Fruit fly (Drosophila melanogaster) whole organism, embryonic: ENCODE results near the gene Atg18b.

Source experiments
- Aef1 ChIP-seq: fragments of 200-800 bp; sonication (Bioruptor generic); IDR thresholded peaks from 3 replicates; pipeline ENCODE4 v1.3.6; 2022; ENCODE audit warnings: missing biosample characterization, missing genetic modification characterization
- Antp ChIP-seq: fragments of 200-800 bp; sonication (Bioruptor generic); optimal IDR thresholded peaks from 3 replicates; lab custom pipeline; 2016; ENCODE audit warnings: missing biosample characterization, missing genetic modification characterization
- CG11398 ChIP-seq: fragments of 200-800 bp; sonication (Bioruptor generic); optimal IDR thresholded peaks from 2 replicates; lab custom pipeline; 2016; ENCODE audit warnings: missing biosample characterization, missing genetic modification characterization
- CG11504 ChIP-seq: fragments of 200-800 bp; sonication (Bioruptor generic); optimal IDR thresholded peaks from 3 replicates; lab custom pipeline; 2019; ENCODE audit warnings: missing biosample characterization, mild to moderate bottlenecking, missing genetic modification characterization, moderate library complexity
- CG11696 ChIP-seq: fragments of 200-800 bp; sonication (Bioruptor generic); IDR thresholded peaks from 2 replicates; pipeline ENCODE4 v1.3.6; 2022; ENCODE audit warnings: missing biosample characterization, missing genetic modification characterization
- CG12104 ChIP-seq: fragments of 200-800 bp; sonication (Bioruptor generic); optimal IDR thresholded peaks from 3 replicates; lab custom pipeline; 2016; ENCODE audit warnings: missing biosample characterization, missing genetic modification characterization
- CG12219 ChIP-seq: fragments of 200-800 bp; sonication (Bioruptor generic); optimal IDR thresholded peaks from 3 replicates; lab custom pipeline; 2018; ENCODE audit warnings: missing biosample characterization, mild to moderate bottlenecking, missing genetic modification characterization
- CG14014 ChIP-seq: fragments of 200-800 bp; sonication (Bioruptor generic); IDR thresholded peaks from 2 replicates; pipeline ENCODE4 v1.3.6; 2022; ENCODE audit warnings: missing biosample characterization, missing genetic modification characterization
- CG15269 ChIP-seq: fragments of 200-800 bp; sonication (Bioruptor generic); optimal IDR thresholded peaks from 2 replicates; lab custom pipeline; 2018; ENCODE audit warnings: missing biosample characterization, mild to moderate bottlenecking, missing genetic modification characterization, moderate library complexity
- CG17385 ChIP-seq: fragments of 200-800 bp; sonication (Bioruptor generic); optimal IDR thresholded peaks from 3 replicates; lab custom pipeline; 2018; ENCODE audit warnings: missing biosample characterization, mild to moderate bottlenecking, missing genetic modification characterization
- CG17568 ChIP-seq: fragments of 200-800 bp; sonication (Bioruptor generic); optimal IDR thresholded peaks from 2 replicates; lab custom pipeline; 2018; ENCODE audit warnings: missing biosample characterization, mild to moderate bottlenecking, missing genetic modification characterization, moderate library complexity
- CG17802 ChIP-seq: fragments of 200-800 bp; sonication (Bioruptor generic); optimal IDR thresholded peaks from 2 replicates; lab custom pipeline; 2018; ENCODE audit warnings: missing biosample characterization, mild to moderate bottlenecking, missing genetic modification characterization, moderate library complexity
- CG17912 ChIP-seq: fragments of 200-800 bp; sonication (Bioruptor generic); optimal IDR thresholded peaks from 2 replicates; lab custom pipeline; 2018; ENCODE audit warnings: missing biosample characterization, mild to moderate bottlenecking, missing genetic modification characterization
- CG2129 ChIP-seq: fragments of 200-800 bp; sonication (Bioruptor generic); IDR thresholded peaks from 2 replicates; pipeline ENCODE4 v1.3.6; 2022; ENCODE audit warnings: missing biosample characterization, missing genetic modification characterization; ENCODE audit not compliant: partially characterized antibody
- CG2889 ChIP-seq: fragments of 200-800 bp; sonication (Bioruptor generic); IDR thresholded peaks from 3 replicates; pipeline ENCODE4 v1.3.6; 2022; ENCODE audit warnings: missing biosample characterization, missing genetic modification characterization
- CG31224 ChIP-seq: fragments of 200-800 bp; sonication (Bioruptor generic); IDR thresholded peaks from 2 replicates; pipeline ENCODE4 v1.3.6; 2022; ENCODE audit warnings: missing biosample characterization, missing genetic modification characterization
- CG32767 ChIP-seq: fragments of 200-800 bp; sonication (Bioruptor generic); IDR thresholded peaks from 2 replicates; pipeline ENCODE4 v1.3.6; 2022; ENCODE audit warnings: missing biosample characterization, missing genetic modification characterization
- CG4424 ChIP-seq: fragments of 200-800 bp; sonication (Bioruptor generic); optimal IDR thresholded peaks from 3 replicates; lab custom pipeline; 2016; ENCODE audit warnings: missing biosample characterization, missing genetic modification characterization
- CG4617 ChIP-seq: fragments of 200-800 bp; sonication (Bioruptor generic); optimal IDR thresholded peaks from 3 replicates; lab custom pipeline; 2016; ENCODE audit warnings: missing biosample characterization, missing genetic modification characterization, borderline replicate concordance
- CG4730 ChIP-seq: fragments of 200-800 bp; sonication (Bioruptor generic); IDR thresholded peaks from 2 replicates; pipeline ENCODE4 v1.3.6; 2022; ENCODE audit warnings: missing biosample characterization, missing genetic modification characterization
- CG6689 ChIP-seq: fragments of 200-800 bp; sonication (Bioruptor generic); IDR thresholded peaks from 2 replicates; pipeline ENCODE4 v1.3.6; 2022; ENCODE audit warnings: missing biosample characterization, missing genetic modification characterization
- CG6813 ChIP-seq: fragments of 200-800 bp; sonication (Bioruptor generic); optimal IDR thresholded peaks from 2 replicates; lab custom pipeline; 2017; ENCODE audit warnings: missing biosample characterization, missing genetic modification characterization, mild to moderate bottlenecking, moderate library complexity, missing genetic modification reagents
- CG9727 ChIP-seq: fragments of 200-800 bp; sonication (Bioruptor generic); optimal IDR thresholded peaks from 3 replicates; lab custom pipeline; 2017; ENCODE audit warnings: missing biosample characterization, mild to moderate bottlenecking, missing genetic modification characterization
- D19B ChIP-seq: fragments of 200-800 bp; sonication (Bioruptor generic); optimal IDR thresholded peaks from 2 replicates; lab custom pipeline; 2017; ENCODE audit warnings: missing biosample characterization, mild to moderate bottlenecking, missing genetic modification characterization
- Eip74EF ChIP-seq, 2 experiments: fragments of 200-800 bp in 1 of 2; fragments of >200 bp in 1 of 2; sonication (Bioruptor generic) in 1 of 2; optimal IDR thresholded peaks; 2 replicates each; lab custom pipeline; 2017 to 2019; ENCODE audit warnings: missing biosample characterization in 2 of 2, missing genetic modification characterization in 2 of 2, mild to moderate bottlenecking in 1 of 2, moderate library complexity in 1 of 2
- Ets97D ChIP-seq: fragments of 200-800 bp; sonication (Bioruptor generic); optimal IDR thresholded peaks from 3 replicates; lab custom pipeline; 2016; ENCODE audit warnings: missing biosample characterization, missing genetic modification characterization
- H2.0 ChIP-seq: fragments of 200-800 bp; sonication (Bioruptor generic); IDR thresholded peaks from 2 replicates; pipeline ENCODE4 v1.3.6; 2022; ENCODE audit warnings: missing biosample characterization, missing genetic modification characterization
- HLH4C ChIP-seq: fragments of 200-800 bp; sonication (Bioruptor generic); IDR thresholded peaks from 3 replicates; pipeline ENCODE4 v1.3.6; 2022; ENCODE audit warnings: missing biosample characterization, missing genetic modification characterization; ENCODE audit not compliant: partially characterized antibody
- MESR4 ChIP-seq: fragments of 200-800 bp; sonication (Bioruptor generic); optimal IDR thresholded peaks from 2 replicates; lab custom pipeline; 2018; ENCODE audit warnings: missing biosample characterization, mild to moderate bottlenecking, missing genetic modification characterization, moderate library complexity
- Mes4 ChIP-seq: fragments of 200-800 bp; sonication (Bioruptor generic); optimal IDR thresholded peaks from 2 replicates; lab custom pipeline; 2016; ENCODE audit warnings: missing biosample characterization, missing genetic modification characterization
- NC2β ChIP-seq: fragments of 200-800 bp; sonication (Bioruptor generic); optimal IDR thresholded peaks from 2 replicates; lab custom pipeline; 2016; ENCODE audit warnings: missing biosample characterization, missing genetic modification characterization
- Neu2 ChIP-seq: fragments of 200-800 bp; sonication (Bioruptor generic); optimal IDR thresholded peaks from 3 replicates; lab custom pipeline; 2016; ENCODE audit warnings: missing biosample characterization, missing genetic modification characterization, borderline replicate concordance
- Nf-YC ChIP-seq: fragments of 200-800 bp; optimal IDR thresholded peaks from 3 replicates; lab custom pipeline; 2019; ENCODE audit warnings: missing biosample characterization, mild to moderate bottlenecking, missing genetic modification characterization, moderate library complexity
- Side ChIP-seq: fragments of 200-800 bp; sonication (Bioruptor generic); optimal IDR thresholded peaks from 2 replicates; lab custom pipeline; 2016; ENCODE audit warnings: missing biosample characterization, missing genetic modification characterization
- ac ChIP-seq: fragments of 200-800 bp; sonication (Bioruptor generic); optimal IDR thresholded peaks from 3 replicates; lab custom pipeline; 2017; ENCODE audit warnings: missing biosample characterization, mild to moderate bottlenecking, missing genetic modification characterization
- ash1 ChIP-seq: fragments of 200-800 bp; sonication (Bioruptor generic); optimal IDR thresholded peaks from 2 replicates; lab custom pipeline; 2018; ENCODE audit warnings: missing biosample characterization, mild to moderate bottlenecking, missing genetic modification characterization
- corto ChIP-seq: fragments of 200-800 bp; sonication (Bioruptor generic); optimal IDR thresholded peaks from 2 replicates; lab custom pipeline; 2016; ENCODE audit warnings: missing biosample characterization, mild to moderate bottlenecking, missing genetic modification characterization, moderate library complexity
- ems ChIP-seq: fragments of 200-800 bp; sonication (Bioruptor generic); optimal IDR thresholded peaks from 3 replicates; lab custom pipeline; 2016; ENCODE audit warnings: missing biosample characterization, missing genetic modification characterization
- gem ChIP-seq: fragments of 200-800 bp; sonication (Bioruptor generic); optimal IDR thresholded peaks from 2 replicates; lab custom pipeline; 2019; ENCODE audit warnings: missing biosample characterization, mild to moderate bottlenecking, missing genetic modification characterization, moderate library complexity
- hb ChIP-seq: fragments of 200-800 bp; sonication (Bioruptor generic); IDR thresholded peaks from 3 replicates; pipeline ENCODE4 v1.3.6; 2022; ENCODE audit warnings: missing biosample characterization, missing genetic modification characterization; ENCODE audit not compliant: partially characterized antibody
- kay ChIP-seq: fragments of 200-800 bp; sonication (Bioruptor generic); optimal IDR thresholded peaks from 2 replicates; lab custom pipeline; 2016; ENCODE audit warnings: missing biosample characterization, missing genetic modification characterization
- pan ChIP-seq, 4 experiments: fragments of >200 bp in 3 of 4; fragments of 200-800 bp in 1 of 4; sonication (Bioruptor generic) in 1 of 4; optimal IDR thresholded peaks in 3 of 4; IDR thresholded peaks in 1 of 4; 2 replicates each; pipeline versions ENCODE4 v1.3.6 to Lab custom; 2017 to 2022; ENCODE audit warnings: missing biosample characterization in 2 of 4, missing genetic modification characterization in 2 of 4, mixed read lengths in 1 of 4
- salm ChIP-seq: fragments of 200-800 bp; sonication (Bioruptor generic); optimal IDR thresholded peaks from 2 replicates; lab custom pipeline; 2018; ENCODE audit warnings: missing biosample characterization, mild to moderate bottlenecking, missing genetic modification characterization
- schlank ChIP-seq: fragments of 200-800 bp; sonication (Bioruptor generic); optimal IDR thresholded peaks from 2 replicates; lab custom pipeline; 2018; ENCODE audit warnings: missing biosample characterization, mild to moderate bottlenecking, missing genetic modification characterization
- slbo ChIP-seq: fragments of 200-800 bp; sonication (Bioruptor generic); IDR thresholded peaks from 2 replicates; pipeline ENCODE4 v1.3.6; 2022; ENCODE audit warnings: missing biosample characterization, missing genetic modification characterization
- slp2 ChIP-seq: fragments of 200-800 bp; sonication (Bioruptor generic); optimal IDR thresholded peaks from 2 replicates; lab custom pipeline; 2016; ENCODE audit warnings: missing biosample characterization, missing genetic modification characterization
- vfl ChIP-seq: fragments of 200-800 bp; sonication (Bioruptor generic); optimal IDR thresholded peaks from 2 replicates; lab custom pipeline; 2016; ENCODE audit warnings: missing biosample characterization, missing genetic modification characterization
- zfh1 ChIP-seq: fragments of 200-800 bp; sonication (Bioruptor generic); IDR thresholded peaks from 3 replicates; pipeline ENCODE4 v1.3.6; 2022; ENCODE audit warnings: missing biosample characterization, missing genetic modification characterization

Atg18b gene

DNA sequence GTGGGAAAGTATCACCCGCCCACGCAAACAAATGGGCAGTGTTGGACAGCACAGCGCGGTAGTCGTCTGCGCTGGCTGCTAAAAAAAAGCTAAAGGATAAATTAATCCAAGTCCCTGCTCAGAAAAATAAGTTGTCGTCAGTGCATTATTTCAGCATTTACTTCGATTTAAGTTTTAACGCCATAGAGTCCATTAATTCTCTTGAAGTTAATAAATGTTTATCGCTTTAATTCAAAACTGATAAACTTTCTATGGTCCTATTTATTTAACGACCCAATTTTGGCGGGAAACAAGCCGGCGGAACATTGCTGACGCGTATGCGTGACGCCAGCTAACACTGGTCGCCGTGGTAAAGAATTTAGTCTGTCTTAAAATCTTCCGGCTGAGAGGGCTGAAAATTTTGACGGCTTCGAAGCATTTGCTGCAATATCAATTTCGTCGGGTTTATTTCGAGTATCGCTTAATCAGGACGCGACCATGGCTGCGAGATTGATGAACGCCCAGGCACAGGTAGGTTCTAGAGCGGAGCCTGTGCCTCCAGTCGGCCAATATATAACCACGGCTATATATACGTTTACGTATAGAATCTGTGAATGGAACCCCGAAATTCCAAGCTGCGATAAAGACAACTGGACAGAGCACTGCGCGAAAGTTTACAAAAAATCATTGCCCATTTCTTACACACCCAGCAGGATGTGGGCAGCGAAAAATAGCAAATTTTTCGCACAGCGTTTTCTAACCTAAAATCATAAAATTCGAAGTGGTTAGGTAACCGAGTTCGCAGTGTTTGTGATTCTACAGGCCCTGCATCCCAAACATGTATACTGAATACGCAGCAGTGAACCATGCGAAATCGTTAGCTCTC lies 51.8 kb downstream of the Atg18b start, which contains the start of the genes mAcon1, CG43345 and CG43346 (continued):
- TF ChIP-seq CG4424 (GFP tag; lab: Kevin White, UChicago) (peak; percentile 80), vfl (peak; percentile 68), ash1 (GFP tag; lab: Kevin White, UChicago) (no peak), Aef1 (GFP tag; lab: Robert Waterston, UW) (peak; percentile 51), CG31224 (peak; percentile 56), gem (tag; lab: Kevin White, UChicago) (no peak), CG6689 (GFP tag; lab: Robert Waterston, UW) (peak; percentile 51; the same call in 1 of the 2 replicates), CG17802 (no peak), CG11696 (GFP tag; lab: Robert Waterston, UW) (no peak), Mes4 (GFP tag; lab: Kevin White, UChicago) (peak; percentile 73), CG11398 (GFP tag; lab: Kevin White, UChicago) (peak; percentile 79), MESR4 (GFP tag; lab: Kevin White, UChicago) (peak; percentile 27), Eip74EF (GFP tag; optimal IDR thresholded peaks at IDR 0.05; lab: Kevin White, UChicago) (no peak), salm (tag; lab: Kevin White, UChicago) (no peak), kay (GFP tag; lab: Kevin White, UChicago) (peak; percentile 58), schlank (peak; percentile 76), ac (GFP tag; lab: Kevin White, UChicago) (no peak), CG11504 (no peak), hb (no peak), Side (GFP tag; lab: Kevin White, UChicago) (peak; percentile 82), CG4730 (GFP tag; lab: Robert Waterston, UW) (peak; percentile 35; the same call in 1 of the 2 replicates), ems (GFP tag; lab: Kevin White, UChicago) (peak; percentile 87), slp2 (peak; percentile 76), CG17912 (GFP tag; lab: Kevin White, UChicago) (no peak), CG32767 (GFP tag; lab: Robert Waterston, UW) (peak; percentile 47; the same call in 1 of the 2 replicates), CG4617 (GFP tag; lab: Kevin White, UChicago) (peak; percentile 63), slbo (peak; percentile 83), Nf-YC (no peak), CG9727 (GFP tag; lab: Kevin White, UChicago) (peak; percentile 79), H2.0 (GFP tag; lab: Robert Waterston, UW) (no peak), zfh1 (GFP tag; lab: Robert Waterston, UW) (peak; percentile 48; the same call in 1 of the 3 replicates), CG12219 (GFP tag; lab: Kevin White, UChicago) (peak; percentile 60), corto (GFP tag; lab: Kevin White, UChicago) (no peak), NC2β (GFP tag; lab: Kevin White, UChicago) (peak; percentile 80), Neu2 (GFP tag; lab: Kevin White, UChicago) (peak; percentile 45), CG12104 (GFP tag; lab: Kevin White, UChicago) (peak; percentile 64), pan (optimal IDR thresholded peaks at IDR 0.05; lab: Kevin White, UChicago) (no peak), pan (GFP tag; optimal IDR thresholded peaks at IDR 0.05 in 1 of 2, IDR thresholded peaks at IDR 0.05 in 1 of 2) (no peak), CG2129 (GFP tag; lab: Robert Waterston, UW) (no peak), HLH4C (GFP tag; lab: Robert Waterston, UW) (no peak), D19B (GFP tag; lab: Kevin White, UChicago) (peak; percentile 66), CG15269 (tag; lab: Kevin White, UChicago) (no peak), Ets97D (GFP tag; lab: Kevin White, UChicago) (peak; percentile 79), CG2889 (GFP tag; lab: Robert Waterston, UW) (no peak), Antp (GFP tag; lab: Kevin White, UChicago) (peak; percentile 87), CG17568 (GFP tag; lab: Kevin White, UChicago) (no peak), CG6813 (GFP tag; lab: Kevin White, UChicago) (no peak), CG17385 (peak; percentile 75), CG14014 (GFP tag; lab: Robert Waterston, UW) (peak; percentile 75)
